Worm (Caenorhabditis elegans): ENCODE data around the gene B0554.4.

ce11 chrV:384511-384910, 44.4 kb upstream of the B0554.4 start:
- TF ChIP-seq tbp1 (GFP tag; optimal IDR thresholded peaks at IDR 0.05) (no peak), pha-4 (tag; optimal IDR thresholded peaks at IDR 0.05) (no peak), aptf-2 (GFP tag; conservative IDR thresholded peaks at IDR 0.05) (no peak), unc-130 (GFP tag; optimal IDR thresholded peaks at IDR 0.05) (no peak), unc-62 (GFP tag; optimal IDR thresholded peaks at IDR 0.05) (no peak), ZK185.1 (tag; optimal IDR thresholded peaks at IDR 0.05; ENCODE audit: poor library complexity, severe bottlenecking) (no peak), F10E7.11 (tag; optimal IDR thresholded peaks at IDR 0.05) (no peak), dpl-1 (GFP tag; optimal IDR thresholded peaks at IDR 0.05) (no peak)
